Worm (Caenorhabditis elegans): Measurements from ENCODE around the gene ymel-1.
A peak's percentile ranks its signal among the peaks of the same experiment; 100 is the strongest.

ymel-1 gene

ce11 chrIII:10378899-10379298 lies 37.0 kb upstream of the ymel-1 start:
- TF ChIP-seq ztf-7 (tag; optimal IDR thresholded peaks at IDR 0.05) (no peak), nhr-28 (tag; optimal IDR thresholded peaks at IDR 0.05) (peak; percentile 69), lin-29 (GFP tag; IDR thresholded peaks at IDR 0.05) (no peak), ceh-44 (GFP tag; IDR thresholded peaks at IDR 0.05) (no peak), dve-1 (tag; optimal IDR thresholded peaks at IDR 0.05; ENCODE audit: insufficient read depth) (peak; percentile 35), ama-1 (optimal IDR thresholded peaks at IDR 0.05) (no peak), Y75B8A.6 (GFP tag; IDR thresholded peaks at IDR 0.05) (no peak), dmd-8 (GFP tag; IDR thresholded peaks at IDR 0.05) (no peak), php-3 (GFP tag; IDR thresholded peaks at IDR 0.05) (no peak), egl-27 (tag; optimal IDR thresholded peaks at IDR 0.05) (no peak), ZK546.5 (tag; optimal IDR thresholded peaks at IDR 0.05) (no peak), Y105C5A.15 (GFP tag; IDR thresholded peaks at IDR 0.05) (no peak), rbr-2 (tag; optimal IDR thresholded peaks at IDR 0.05) (no peak), daf-16 (GFP tag; optimal IDR thresholded peaks at IDR 0.05) (no peak), daf-16 (tag; optimal IDR thresholded peaks at IDR 0.05) (peak; percentile 75), lin-13 (GFP tag; optimal IDR thresholded peaks at IDR 0.05) (no peak), nhr-77 (tag; optimal IDR thresholded peaks at IDR 0.05) (no peak), hlh-11 (tag; optimal IDR thresholded peaks at IDR 0.05) (peak; percentile 35), hif-1 (tag; optimal IDR thresholded peaks at IDR 0.05) (peak in 1 of 2 experiments; percentile 25), pqm-1 (tag; optimal IDR thresholded peaks at IDR 0.05) (peak; percentile 73), mdt-29 (GFP tag; IDR thresholded peaks at IDR 0.05) (no peak), unc-39 (tag; optimal IDR thresholded peaks at IDR 0.05) (no peak), aha-1 (tag) (no peak), dmd-6 (GFP tag; IDR thresholded peaks at IDR 0.05) (peak; percentile 49), attf-4 (tag; optimal IDR thresholded peaks at IDR 0.05) (no peak), Y48G9A.11 (GFP tag; IDR thresholded peaks at IDR 0.05) (no peak), duxl-1 (tag; optimal IDR thresholded peaks at IDR 0.05; ENCODE audit: poor library complexity) (no peak), lsy-2 (tag; optimal IDR thresholded peaks at IDR 0.05) (no peak), nhr-102 (tag; optimal IDR thresholded peaks at IDR 0.05) (no peak), madf-9 (GFP tag; conservative IDR thresholded peaks at IDR 0.05) (no peak), ctbp-1 (GFP tag; IDR thresholded peaks at IDR 0.05) (no peak)

ce11 chrIII:10379632-10380031 lies 36.3 kb upstream of the ymel-1 start:
- TF ChIP-seq aha-1 (tag) (peak; percentile 44), daf-16 (GFP tag; optimal IDR thresholded peaks at IDR 0.05) (no peak), daf-16 (tag; optimal IDR thresholded peaks at IDR 0.05) (peak; percentile 12), unc-62 (GFP tag; optimal IDR thresholded peaks at IDR 0.05 in 1 of 2) (peak in 1 of 2 experiments; percentile 15), unc-62 (tag; optimal IDR thresholded peaks at IDR 0.05) (no peak), zip-11 (GFP tag; IDR thresholded peaks at IDR 0.05) (no peak)

ce11 chrIII:10380640-10381039 lies 35.3 kb upstream of the ymel-1 start:
- TF ChIP-seq F44E2.7 (GFP tag; IDR thresholded peaks at IDR 0.05) (no peak), hmg-1.1 (GFP tag; IDR thresholded peaks at IDR 0.05) (peak; percentile 37; the same call in 1 of the 2 replicates), nhr-6 (tag; optimal IDR thresholded peaks at IDR 0.05) (peak; percentile 17), lsy-2 (tag; optimal IDR thresholded peaks at IDR 0.05) (peak in 1 of 2 experiments; percentile 53), mes-2 (tag; optimal IDR thresholded peaks at IDR 0.05; ENCODE audit: poor library complexity, severe bottlenecking) (peak; percentile 17), mep-1 (tag; optimal IDR thresholded peaks at IDR 0.05) (peak; percentile 30), hif-1 (tag; optimal IDR thresholded peaks at IDR 0.05) (peak in 1 of 2 experiments; percentile 66), hlh-30 (tag; optimal IDR thresholded peaks at IDR 0.05; ENCODE audit: insufficient read depth) (peak; percentile 8), ceh-20 (GFP tag; IDR thresholded peaks at IDR 0.05) (no peak), nhr-28 (tag; optimal IDR thresholded peaks at IDR 0.05) (peak; percentile 69), F37D6.2 (tag; optimal IDR thresholded peaks at IDR 0.05) (no peak), dve-1 (tag; optimal IDR thresholded peaks at IDR 0.05; ENCODE audit: insufficient read depth) (peak; percentile 14), nhr-41 (GFP tag; IDR thresholded peaks at IDR 0.05) (no peak), lir-3 (tag; optimal IDR thresholded peaks at IDR 0.05) (no peak)

All from whole organism, L4 larva.